Fruit fly (Drosophila melanogaster): ENCODE measurements around the gene CG33235.

The CG33235 gene

DNA sequence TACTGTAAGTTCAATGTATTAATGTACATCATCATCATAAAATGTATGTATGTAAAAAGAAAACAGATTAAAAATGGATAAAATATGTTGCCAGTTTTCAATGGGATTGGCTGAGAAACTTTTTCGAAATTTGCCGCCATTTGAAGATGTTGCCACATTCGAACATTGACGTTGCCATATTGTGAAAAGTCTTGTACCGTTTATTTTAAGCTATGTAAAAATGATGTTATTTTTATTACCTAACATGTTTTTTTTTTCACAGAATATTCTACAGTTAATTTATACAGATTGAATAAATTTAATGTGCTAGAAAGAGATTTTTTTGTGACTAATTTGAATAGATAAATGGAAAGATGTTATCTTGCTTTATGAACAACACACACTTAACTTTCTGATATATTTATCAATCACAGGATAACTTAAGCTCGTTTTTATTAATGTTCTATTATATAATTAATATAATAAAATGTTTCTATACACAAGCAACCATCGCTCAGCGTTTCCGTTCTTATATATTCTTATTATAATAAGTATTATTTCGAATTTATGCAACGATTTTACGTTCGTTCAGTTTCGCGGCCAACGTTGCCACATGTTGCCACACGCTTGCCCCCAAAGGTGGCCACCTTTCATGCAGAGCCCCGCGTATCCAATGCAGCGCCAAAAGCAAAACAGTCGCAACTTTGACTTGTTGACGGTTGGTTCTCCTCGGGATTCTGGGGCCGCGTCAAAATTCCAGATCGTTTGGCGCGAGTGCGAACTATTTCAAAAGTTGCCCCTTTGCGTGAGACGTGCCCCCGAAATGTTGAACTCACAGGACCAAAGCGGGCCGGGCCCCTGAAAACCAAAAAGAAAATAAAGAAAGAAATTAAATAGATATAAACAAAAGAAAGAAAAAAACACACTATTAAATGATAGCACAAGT lies 32.2 kb downstream of the CG33235 start, which contains the start of gene CG43155:
Gene CG43155, plus strand, starts transcription at position 875 of the 925 bp plus-strand sequence.
- TF ChIP-seq CTCF (optimal IDR thresholded peaks at IDR 0.05): peak in 1 of 2 experiments; percentile 4
- TF ChIP-seq CG8478 (optimal IDR thresholded peaks at IDR 0.05): no peak

DNA sequence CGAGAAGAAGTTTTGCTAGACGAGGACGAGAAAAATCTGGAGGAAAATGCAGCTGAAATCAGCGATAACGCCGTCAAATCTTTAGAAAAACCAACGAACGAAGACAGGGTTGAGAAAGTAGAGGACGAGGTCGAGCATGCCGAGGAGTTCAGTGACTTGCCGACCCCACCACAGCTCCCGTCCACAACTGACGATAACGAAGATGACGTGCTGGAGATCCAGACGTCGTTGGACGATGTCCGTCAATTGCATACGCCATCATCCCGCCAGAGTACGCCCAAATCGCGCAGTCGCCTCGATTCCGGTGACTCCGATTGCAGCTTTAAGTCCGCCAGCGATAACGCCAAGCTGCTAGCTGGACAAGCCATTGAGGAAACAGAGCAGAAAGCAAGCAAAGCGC lies 34.2 kb downstream of the CG33235 start:
- TF ChIP-seq CG8478 (optimal IDR thresholded peaks at IDR 0.05) (no peak), CTCF (optimal IDR thresholded peaks at IDR 0.05) (no peak)

DNA sequence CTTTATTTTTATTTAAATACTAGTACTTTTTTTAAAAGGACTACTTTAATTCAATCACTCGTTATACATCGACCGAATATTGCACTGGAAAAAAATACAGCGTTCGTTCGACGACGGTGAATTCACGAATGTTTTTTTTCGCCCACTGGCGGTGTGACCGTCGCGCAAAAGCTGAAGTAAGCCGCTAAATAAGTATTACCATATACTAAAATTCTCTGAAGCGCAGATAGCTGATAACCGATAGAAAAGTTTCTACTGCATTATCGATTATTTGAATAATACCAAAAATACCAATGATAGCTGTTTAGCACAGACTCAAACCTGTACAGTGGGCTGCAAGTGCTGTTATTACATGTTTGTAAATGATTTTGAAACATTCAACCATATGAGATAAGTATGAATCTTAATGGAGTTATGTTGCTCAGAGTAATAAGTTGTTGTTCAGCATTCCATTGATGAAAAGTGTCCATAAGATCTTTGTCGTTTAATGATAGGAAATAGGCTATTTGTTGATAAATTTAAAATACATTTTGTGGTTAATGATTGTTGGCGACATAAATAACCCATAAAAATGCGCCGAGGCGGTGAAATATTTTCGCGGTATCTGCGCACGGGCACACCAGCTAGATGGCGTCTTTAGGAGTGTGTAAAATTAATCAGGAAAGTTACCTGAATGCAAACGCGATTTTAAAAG lies 37.0 kb downstream of the CG33235 start, which contains the start of the genes Evi5 and HP5:
Gene Evi5, minus strand, starts transcription at position 198 of the 694 bp plus-strand sequence.
Gene HP5, plus strand, starts transcription at position 598 of the 694 bp plus-strand sequence.
- TF ChIP-seq CTCF (optimal IDR thresholded peaks at IDR 0.05) (peak in 1 of 2 experiments; percentile 52), CG8478 (optimal IDR thresholded peaks at IDR 0.05) (no peak)

DNA sequence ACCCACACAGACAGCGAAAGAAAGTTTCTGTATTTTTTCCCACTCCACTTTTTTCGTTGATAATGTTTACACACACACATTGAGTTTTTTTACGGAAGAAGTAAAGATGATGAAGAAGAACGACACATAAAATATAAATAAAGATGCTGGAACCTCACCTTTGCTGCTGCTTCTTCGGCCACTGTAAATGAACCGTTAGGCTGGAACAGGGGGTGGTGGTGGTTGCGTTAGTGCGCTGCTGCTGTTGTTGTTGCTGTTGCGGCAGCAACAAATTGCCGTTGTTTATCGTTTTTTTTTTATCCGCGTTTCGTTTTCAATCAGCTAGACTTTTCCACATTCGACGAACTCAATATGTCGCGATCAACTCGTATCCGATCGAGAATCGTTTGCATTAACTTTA lies 37.7 kb downstream of the CG33235 start:
- TF ChIP-seq CG8478 (optimal IDR thresholded peaks at IDR 0.05) (no peak), CTCF (optimal IDR thresholded peaks at IDR 0.05) (no peak)

- TF ChIP-seq CTCF (optimal IDR thresholded peaks at IDR 0.05) (no peak), CG8478 (optimal IDR thresholded peaks at IDR 0.05) (no peak)
Measured at dm6 chrX:11452846-11453391, 38.5 kb downstream of the CG33235 start.

- TF ChIP-seq CTCF (optimal IDR thresholded peaks at IDR 0.05): no peak
Measured at dm6 chrX:11451630-11452029, 39.7 kb downstream of the CG33235 start.

DNA sequence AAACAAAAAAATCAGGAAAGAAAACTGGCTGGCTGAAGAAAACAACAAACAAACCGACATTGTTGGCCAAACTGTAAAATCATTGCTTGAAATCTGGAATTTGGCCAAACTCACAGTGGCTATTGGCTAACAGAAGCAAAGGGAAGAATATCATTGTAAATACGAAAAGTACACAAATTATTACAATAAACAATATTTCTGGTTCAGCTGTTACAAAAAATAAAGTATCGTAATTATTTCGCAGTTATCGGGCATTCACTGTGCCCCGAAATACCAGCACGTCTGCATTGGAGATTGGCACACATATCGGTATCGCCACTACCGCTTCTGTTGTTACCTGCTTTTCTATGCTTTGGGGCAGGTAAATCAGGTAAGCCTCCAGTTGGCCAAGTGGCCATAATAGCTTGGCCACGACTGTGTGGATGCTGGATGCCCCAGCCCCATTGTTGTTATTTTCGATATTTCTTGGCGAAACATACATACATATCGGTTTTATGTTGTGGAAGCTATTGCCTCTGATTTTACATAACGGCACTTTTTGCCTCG lies 40.3 kb downstream of the CG33235 start:
- no peak for TF ChIP-seq CG8478 (optimal IDR thresholded peaks at IDR 0.05)
- no peak for TF ChIP-seq CTCF (optimal IDR thresholded peaks at IDR 0.05)

DNA sequence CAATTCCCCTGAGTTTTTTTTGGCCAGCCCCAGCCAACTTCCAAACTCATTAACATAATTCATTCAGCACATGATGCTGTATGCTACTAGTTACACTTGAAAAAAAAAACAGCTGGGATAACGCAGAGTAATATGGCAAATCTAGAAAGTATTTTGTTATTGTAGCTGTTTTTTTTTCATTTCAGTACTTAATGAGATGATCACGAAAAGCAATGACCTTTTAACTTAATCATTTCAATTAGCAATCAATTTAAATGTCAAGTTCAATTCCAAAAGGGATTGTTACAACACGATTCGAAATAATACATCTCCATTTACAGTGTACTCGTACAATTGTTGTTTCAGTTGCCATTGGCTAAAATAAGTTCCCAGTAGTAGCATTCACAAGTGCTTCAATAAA lies 41.0 kb downstream of the CG33235 start:
- TF ChIP-seq CTCF (optimal IDR thresholded peaks at IDR 0.05): no peak
- TF ChIP-seq CG8478 (optimal IDR thresholded peaks at IDR 0.05): no peak

- TF ChIP-seq CG8478 (optimal IDR thresholded peaks at IDR 0.05) (no peak), CTCF (optimal IDR thresholded peaks at IDR 0.05) (no peak)
Measured at dm6 chrX:11449476-11450119, 41.8 kb downstream of the CG33235 start.

DNA sequence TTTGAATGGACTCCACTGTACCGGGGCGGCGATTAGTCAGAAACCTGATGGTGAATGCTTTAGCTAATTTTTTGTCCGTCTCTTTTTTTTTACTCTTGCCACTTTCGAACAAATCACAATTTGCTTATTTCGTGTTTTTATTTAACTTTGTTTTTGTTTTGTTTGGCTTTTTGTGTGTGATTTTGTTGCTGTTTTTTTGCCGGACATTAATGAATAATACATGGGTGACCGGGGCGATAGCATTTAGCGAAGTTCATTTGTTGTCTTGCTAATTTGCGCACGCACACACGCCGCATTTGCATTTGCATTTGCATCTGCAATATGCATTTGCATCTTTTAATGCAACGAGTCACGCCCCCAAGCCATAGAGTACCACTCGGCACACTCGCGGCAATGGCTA lies 42.7 kb downstream of the CG33235 start:
- TF ChIP-seq CG8478 (optimal IDR thresholded peaks at IDR 0.05) (no peak), CTCF (optimal IDR thresholded peaks at IDR 0.05) (no peak)

- TF ChIP-seq CTCF (optimal IDR thresholded peaks at IDR 0.05): no peak
- TF ChIP-seq CG8478 (optimal IDR thresholded peaks at IDR 0.05): no peak
Measured at dm6 chrX:11446792-11447405, 44.5 kb downstream of the CG33235 start.

DNA sequence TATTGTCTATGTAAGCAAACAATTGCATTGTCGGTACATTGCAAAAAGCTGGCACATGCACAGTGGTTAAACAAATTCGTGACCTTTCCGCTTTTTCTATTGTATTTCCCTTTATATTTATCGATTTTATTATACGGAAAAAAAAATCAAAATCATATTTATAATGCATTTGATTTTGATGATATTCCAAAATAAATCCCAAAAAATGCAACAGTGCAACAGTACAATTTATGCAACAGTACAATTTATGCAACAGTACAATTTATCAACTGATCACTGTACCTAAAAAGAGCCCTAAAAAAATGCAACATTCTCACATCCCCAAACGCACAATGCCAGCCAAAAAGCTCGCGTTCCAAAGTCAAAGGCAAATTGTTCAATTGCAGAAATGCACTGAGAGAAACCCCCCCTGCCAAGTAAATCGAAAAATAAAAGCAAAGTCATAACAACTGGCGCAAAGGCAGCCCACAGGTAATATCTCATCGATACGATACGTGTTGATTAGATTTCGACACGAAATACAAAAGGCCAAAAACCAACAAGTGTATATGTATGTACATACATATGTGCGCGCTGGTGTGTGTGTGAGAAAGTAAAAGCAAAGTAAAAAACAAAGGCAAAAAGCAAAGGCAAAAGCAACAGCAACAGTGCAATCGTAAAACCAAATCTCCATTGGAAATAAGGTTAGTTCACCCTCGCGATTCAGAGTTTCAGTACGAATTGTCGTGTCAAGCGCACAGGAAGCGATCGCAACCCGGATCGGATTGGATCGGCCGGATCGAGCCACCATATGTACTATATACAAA lies 49.3 kb downstream of the CG33235 start, which contains the start of gene Sk1:
Gene Sk1, plus strand, starts transcription at position 711 of the 806 bp plus-strand sequence.
- TF ChIP-seq CTCF (optimal IDR thresholded peaks at IDR 0.05): no peak
- TF ChIP-seq CG8478 (optimal IDR thresholded peaks at IDR 0.05): no peak

- no peak for TF ChIP-seq CG8478 (optimal IDR thresholded peaks at IDR 0.05)
- TF ChIP-seq CTCF (optimal IDR thresholded peaks at IDR 0.05): no peak
Measured at dm6 chrX:11440944-11441343, 50.4 kb downstream of the CG33235 start.
